Fruit fly (Drosophila melanogaster) whole organism, embryonic: Measurements from ENCODE around the gene goe.

Source experiments
- C15 ChIP-seq: fragments of 200-800 bp; sonication (Bioruptor generic); IDR thresholded peaks from 3 replicates; pipeline ENCODE4 v1.3.6; 2022; ENCODE audit warnings: missing biosample characterization, missing genetic modification characterization
- CG10147 ChIP-seq: fragments of 200-800 bp; sonication (Bioruptor generic); optimal IDR thresholded peaks from 2 replicates; lab custom pipeline; 2019; ENCODE audit warnings: missing biosample characterization, mild to moderate bottlenecking, missing genetic modification characterization, moderate library complexity
- CG11456 ChIP-seq: fragments of 200-800 bp; sonication (Bioruptor generic); IDR thresholded peaks from 3 replicates; pipeline ENCODE4 v1.3.6; 2022; ENCODE audit warnings: missing biosample characterization, missing genetic modification characterization
- CG11504 ChIP-seq: fragments of 200-800 bp; sonication (Bioruptor generic); optimal IDR thresholded peaks from 3 replicates; lab custom pipeline; 2019; ENCODE audit warnings: missing biosample characterization, mild to moderate bottlenecking, missing genetic modification characterization, moderate library complexity
- CG12942 ChIP-seq: fragments of 200-800 bp; sonication (Bioruptor generic); optimal IDR thresholded peaks from 3 replicates; lab custom pipeline; 2016; ENCODE audit warnings: missing biosample characterization, missing genetic modification characterization
- CG14050 ChIP-seq: fragments of 200-800 bp; sonication (Bioruptor generic); IDR thresholded peaks from 3 replicates; pipeline ENCODE4 v1.3.6; 2022; ENCODE audit warnings: missing biosample characterization, missing genetic modification characterization
- CG15514 ChIP-seq: fragments of 200-800 bp; sonication (Bioruptor generic); optimal IDR thresholded peaks from 3 replicates; lab custom pipeline; 2017; ENCODE audit warnings: missing biosample characterization, missing genetic modification characterization, mild to moderate bottlenecking, moderate library complexity, missing genetic modification reagents
- CG17359 ChIP-seq: fragments of 200-800 bp; sonication (Bioruptor generic); optimal IDR thresholded peaks from 3 replicates; lab custom pipeline; 2018; ENCODE audit warnings: missing biosample characterization, mild to moderate bottlenecking, missing genetic modification characterization, moderate library complexity
- CG17802 ChIP-seq: fragments of 200-800 bp; sonication (Bioruptor generic); optimal IDR thresholded peaks from 2 replicates; lab custom pipeline; 2018; ENCODE audit warnings: missing biosample characterization, mild to moderate bottlenecking, missing genetic modification characterization, moderate library complexity
- CG2712 ChIP-seq: fragments of 200-800 bp; optimal IDR thresholded peaks from 3 replicates; lab custom pipeline; 2019; ENCODE audit warnings: missing biosample characterization, mild to moderate bottlenecking, missing genetic modification characterization, moderate library complexity
- CG3065 ChIP-seq: fragments of 200-800 bp; sonication (Bioruptor generic); optimal IDR thresholded peaks from 2 replicates; lab custom pipeline; 2016; ENCODE audit warnings: missing biosample characterization, missing genetic modification characterization
- CG3847 ChIP-seq: fragments of 200-800 bp; sonication (Bioruptor generic); IDR thresholded peaks from 2 replicates; pipeline ENCODE4 v1.3.6; 2022; ENCODE audit warnings: missing biosample characterization, missing genetic modification characterization
- CG4328 ChIP-seq: fragments of 200-800 bp; sonication (Bioruptor generic); optimal IDR thresholded peaks from 3 replicates; lab custom pipeline; 2017; ENCODE audit warnings: missing biosample characterization, missing genetic modification reagents, missing genetic modification characterization
- CG4854 ChIP-seq: fragments of 200-800 bp; sonication (Bioruptor generic); optimal IDR thresholded peaks from 2 replicates; lab custom pipeline; 2016; ENCODE audit warnings: missing biosample characterization, missing genetic modification characterization, inconsistent platforms
- CG5180 ChIP-seq: fragments of 200-800 bp; sonication (Bioruptor generic); optimal IDR thresholded peaks from 3 replicates; lab custom pipeline; 2017; ENCODE audit warnings: missing biosample characterization, missing genetic modification characterization, mild to moderate bottlenecking, moderate library complexity, missing genetic modification reagents
- CG6689 ChIP-seq: fragments of 200-800 bp; sonication (Bioruptor generic); IDR thresholded peaks from 2 replicates; pipeline ENCODE4 v1.3.6; 2022; ENCODE audit warnings: missing biosample characterization, missing genetic modification characterization
- CG6765 ChIP-seq: fragments of 200-800 bp; sonication (Bioruptor generic); optimal IDR thresholded peaks from 3 replicates; lab custom pipeline; 2017; ENCODE audit warnings: missing biosample characterization, mild to moderate bottlenecking, missing genetic modification characterization
- CG7372 ChIP-seq: fragments of 200-800 bp; sonication (Bioruptor generic); IDR thresholded peaks from 2 replicates; pipeline ENCODE4 v1.3.6; 2022; ENCODE audit warnings: missing biosample characterization, missing genetic modification characterization
- CG7556 ChIP-seq: fragments of 200-800 bp; sonication (Bioruptor generic); optimal IDR thresholded peaks from 2 replicates; lab custom pipeline; 2017; ENCODE audit warnings: missing biosample characterization, mild to moderate bottlenecking, missing genetic modification characterization
- CG7786 ChIP-seq: fragments of 200-800 bp; sonication (Bioruptor generic); optimal IDR thresholded peaks from 2 replicates; lab custom pipeline; 2016; ENCODE audit warnings: missing biosample characterization, missing genetic modification characterization
- CTCF ChIP-seq: fragments of 200-800 bp; sonication (Bioruptor generic); optimal IDR thresholded peaks from 2 replicates; lab custom pipeline; 2017; ENCODE audit warnings: missing biosample characterization, mild to moderate bottlenecking, missing genetic modification characterization, moderate library complexity
- D19B ChIP-seq: fragments of 200-800 bp; sonication (Bioruptor generic); optimal IDR thresholded peaks from 2 replicates; lab custom pipeline; 2017; ENCODE audit warnings: missing biosample characterization, mild to moderate bottlenecking, missing genetic modification characterization
- Deaf1 ChIP-seq: fragments of 200-800 bp; optimal IDR thresholded peaks from 3 replicates; lab custom pipeline; 2019; ENCODE audit warnings: missing biosample characterization, mild to moderate bottlenecking, missing genetic modification characterization, moderate library complexity
- Hr78 ChIP-seq, 2 experiments: fragments of 200-800 bp in 1 of 2; fragments of >200 bp in 1 of 2; sonication (Bioruptor generic) in 1 of 2; optimal IDR thresholded peaks; 2 replicates each; lab custom pipeline; 2017 to 2019; ENCODE audit warnings: missing biosample characterization in 2 of 2, missing genetic modification characterization in 2 of 2, mild to moderate bottlenecking in 1 of 2, moderate library complexity in 1 of 2
- Hsf ChIP-seq: fragments of 200-800 bp; sonication (Bioruptor generic); optimal IDR thresholded peaks from 3 replicates; lab custom pipeline; 2016; ENCODE audit warnings: missing biosample characterization, missing genetic modification characterization
- Max ChIP-seq: fragments of 200-800 bp; sonication (Bioruptor generic); optimal IDR thresholded peaks from 2 replicates; lab custom pipeline; 2016; ENCODE audit warnings: missing biosample characterization, mild to moderate bottlenecking, missing genetic modification characterization
- NK7.1 ChIP-seq: fragments of 200-800 bp; sonication (Bioruptor generic); optimal IDR thresholded peaks from 3 replicates; lab custom pipeline; 2016; ENCODE audit warnings: missing biosample characterization, missing genetic modification characterization
- Nf-YA ChIP-seq: fragments of 200-800 bp; sonication (Bioruptor generic); IDR thresholded peaks from 2 replicates; pipeline ENCODE4 v1.3.6; 2022; ENCODE audit warnings: missing biosample characterization, missing genetic modification characterization
- Opbp ChIP-seq: fragments of 200-800 bp; sonication (Bioruptor generic); IDR thresholded peaks from 3 replicates; pipeline ENCODE4 v1.3.6; 2022; ENCODE audit warnings: missing biosample characterization, missing genetic modification characterization; ENCODE audit not compliant: partially characterized antibody
- Side ChIP-seq: fragments of 200-800 bp; sonication (Bioruptor generic); optimal IDR thresholded peaks from 2 replicates; lab custom pipeline; 2016; ENCODE audit warnings: missing biosample characterization, missing genetic modification characterization
- chn ChIP-seq: fragments of 200-800 bp; sonication (Bioruptor generic); optimal IDR thresholded peaks from 2 replicates; lab custom pipeline; 2016; ENCODE audit warnings: missing biosample characterization, missing genetic modification characterization
- cwo ChIP-seq: fragments of 200-800 bp; sonication (Bioruptor generic); optimal IDR thresholded peaks from 3 replicates; lab custom pipeline; 2017; ENCODE audit warnings: missing biosample characterization, missing genetic modification characterization, mild to moderate bottlenecking, moderate library complexity, missing genetic modification reagents
- dmrt11E ChIP-seq: fragments of 200-800 bp; sonication (Bioruptor generic); optimal IDR thresholded peaks from 3 replicates; lab custom pipeline; 2018; ENCODE audit warnings: missing biosample characterization, mild to moderate bottlenecking, missing genetic modification characterization, moderate library complexity
- fd96Cb ChIP-seq: fragments of 200-800 bp; sonication (Bioruptor generic); optimal IDR thresholded peaks from 2 replicates; lab custom pipeline; 2018; ENCODE audit warnings: missing biosample characterization, mild to moderate bottlenecking, missing genetic modification characterization, moderate library complexity
- fru ChIP-seq: fragments of >200 bp; optimal IDR thresholded peaks from 2 replicates; lab custom pipeline; 2017
- gce ChIP-seq: fragments of 200-800 bp; sonication (Bioruptor generic); IDR thresholded peaks from 3 replicates; pipeline ENCODE4 v1.3.6; 2022; ENCODE audit warnings: missing biosample characterization, missing genetic modification characterization
- inv ChIP-seq: fragments of 200-800 bp; sonication (Bioruptor generic); IDR thresholded peaks from 2 replicates; pipeline ENCODE4 v1.3.6; 2022; ENCODE audit warnings: missing biosample characterization, missing genetic modification characterization; ENCODE audit not compliant: partially characterized antibody
- kay ChIP-seq: fragments of 200-800 bp; sonication (Bioruptor generic); optimal IDR thresholded peaks from 2 replicates; lab custom pipeline; 2016; ENCODE audit warnings: missing biosample characterization, missing genetic modification characterization
- ken ChIP-seq: fragments of 200-800 bp; sonication (Bioruptor generic); IDR thresholded peaks from 3 replicates; pipeline ENCODE4 v1.3.6; 2022; ENCODE audit warnings: missing biosample characterization, missing genetic modification characterization
- pan ChIP-seq, 4 experiments: fragments of >200 bp in 3 of 4; fragments of 200-800 bp in 1 of 4; sonication (Bioruptor generic) in 1 of 4; optimal IDR thresholded peaks in 3 of 4; IDR thresholded peaks in 1 of 4; 2 replicates each; pipeline versions ENCODE4 v1.3.6 to Lab custom; 2017 to 2022; ENCODE audit warnings: missing biosample characterization in 2 of 4, missing genetic modification characterization in 2 of 4, mixed read lengths in 1 of 4
- peb ChIP-seq: fragments of 200-800 bp; sonication (Bioruptor generic); IDR thresholded peaks from 2 replicates; pipeline ENCODE4 v1.3.6; 2022; ENCODE audit warnings: missing biosample characterization, missing genetic modification characterization
- phol ChIP-seq: fragments of 200-800 bp; sonication (Bioruptor generic); optimal IDR thresholded peaks from 3 replicates; lab custom pipeline; 2018; ENCODE audit warnings: missing biosample characterization, mild to moderate bottlenecking, missing genetic modification characterization, moderate library complexity
- pum ChIP-seq: fragments of 200-800 bp; sonication (Bioruptor generic); optimal IDR thresholded peaks from 2 replicates; lab custom pipeline; 2016; ENCODE audit warnings: missing biosample characterization, missing genetic modification characterization
- repo ChIP-seq: fragments of 200-800 bp; sonication (Bioruptor generic); optimal IDR thresholded peaks from 2 replicates; lab custom pipeline; 2016; ENCODE audit warnings: missing biosample characterization, missing genetic modification characterization
- scrt ChIP-seq: fragments of 200-800 bp; sonication (Bioruptor generic); optimal IDR thresholded peaks from 2 replicates; lab custom pipeline; 2018; ENCODE audit warnings: missing biosample characterization, mild to moderate bottlenecking, missing genetic modification characterization, moderate library complexity
- sug ChIP-seq: fragments of 200-800 bp; optimal IDR thresholded peaks from 2 replicates; lab custom pipeline; 2019; ENCODE audit warnings: missing biosample characterization, mild to moderate bottlenecking, missing genetic modification characterization, moderate library complexity
- toy ChIP-seq: fragments of 200-800 bp; sonication (Bioruptor generic); IDR thresholded peaks from 2 replicates; pipeline ENCODE4 v1.3.6; 2022; ENCODE audit warnings: missing biosample characterization, missing genetic modification characterization
- usp ChIP-seq: fragments of >200 bp; optimal IDR thresholded peaks from 2 replicates; lab custom pipeline; 2017; ENCODE audit warnings: missing biosample characterization, missing genetic modification characterization
- zen2 ChIP-seq: fragments of 200-800 bp; sonication (Bioruptor generic); IDR thresholded peaks from 3 replicates; pipeline ENCODE4 v1.3.6; 2022; ENCODE audit warnings: missing biosample characterization, missing genetic modification characterization; ENCODE audit not compliant: partially characterized antibody

goe gene

dm6 chrX:16751579-16752156, at the start of gene goe:
Gene goe (minus strand): TSS chrX:16751910.
- TF ChIP-seq CG11504 (peak; percentile 61), CG2712 (tag; lab: Kevin White, UChicago) (peak; percentile 53), pan (optimal IDR thresholded peaks at IDR 0.05; lab: Kevin White, UChicago) (no peak), pan (GFP tag; optimal IDR thresholded peaks at IDR 0.05 in 1 of 2, IDR thresholded peaks at IDR 0.05 in 1 of 2) (peak in 1 of 2 experiments; percentile 79), CG12942 (GFP tag; lab: Kevin White, UChicago) (peak; percentile 82), sug (tag; lab: Kevin White, UChicago) (peak; percentile 77), Opbp (GFP tag; lab: Robert Waterston, UW) (peak; percentile 98), inv (GFP tag; lab: Robert Waterston, UW) (peak; percentile 94), dmrt11E (tag; lab: Kevin White, UChicago) (peak; percentile 68), CG17802 (tag; lab: Kevin White, UChicago) (peak; percentile 31), CG7556 (GFP tag; lab: Kevin White, UChicago) (peak; percentile 34), D19B (peak; percentile 20), peb (GFP tag; lab: Robert Waterston, UW) (no peak), Hr78 (GFP tag; optimal IDR thresholded peaks at IDR 0.05; lab: Kevin White, UChicago) (no peak), ken (GFP tag; lab: Robert Waterston, UW) (peak; percentile 88), CG10147 (GFP tag; lab: Kevin White, UChicago) (peak; percentile 49), CG15514 (peak; percentile 88), phol (tag; lab: Kevin White, UChicago) (peak; percentile 75), Deaf1 (tag; lab: Kevin White, UChicago) (no peak), CG4854 (GFP tag; lab: Kevin White, UChicago) (peak; percentile 45), CG3847 (GFP tag; lab: Robert Waterston, UW) (peak; percentile 81), CTCF (peak; percentile 79), kay (GFP tag; lab: Kevin White, UChicago) (peak; percentile 38), CG17359 (tag; lab: Kevin White, UChicago) (peak; percentile 53), CG5180 (GFP tag; lab: Kevin White, UChicago) (no peak), scrt (GFP tag; lab: Kevin White, UChicago) (peak; percentile 64), repo (GFP tag; lab: Kevin White, UChicago) (peak; percentile 69), gce (GFP tag; lab: Robert Waterston, UW) (peak; percentile 66; the same call in 2 of the 3 replicates), CG6765 (GFP tag; lab: Kevin White, UChicago) (peak; percentile 76), CG7786 (GFP tag; lab: Kevin White, UChicago) (peak; percentile 80), Max (GFP tag; lab: Kevin White, UChicago) (peak; percentile 37), CG3065 (GFP tag; lab: Kevin White, UChicago) (peak; percentile 73), Hsf (GFP tag; lab: Kevin White, UChicago) (peak; percentile 85), pum (GFP tag; lab: Kevin White, UChicago) (peak; percentile 66), usp (no peak), Side (peak; percentile 87), zen2 (GFP tag; lab: Robert Waterston, UW) (peak; percentile 71), fru (lab: Kevin White, UChicago) (no peak), Nf-YA (GFP tag; lab: Robert Waterston, UW) (peak; percentile 57; the same call in 1 of the 2 replicates), C15 (GFP tag; lab: Robert Waterston, UW) (peak; percentile 69; the same call in 1 of the 3 replicates), toy (GFP tag; lab: Robert Waterston, UW) (peak; percentile 51; the same call in 1 of the 2 replicates), CG7372 (GFP tag; lab: Robert Waterston, UW) (peak; percentile 58; the same call in 1 of the 2 replicates), CG11456 (GFP tag; lab: Robert Waterston, UW) (peak; percentile 89), CG4328 (GFP tag; lab: Kevin White, UChicago) (peak; percentile 64), NK7.1 (GFP tag; lab: Kevin White, UChicago) (peak; percentile 70), CG6689 (GFP tag; lab: Robert Waterston, UW) (peak; percentile 57), CG14050 (GFP tag; lab: Robert Waterston, UW) (peak; percentile 65), chn (GFP tag; lab: Kevin White, UChicago) (peak; percentile 81), cwo (GFP tag; lab: Kevin White, UChicago) (peak; percentile 34), fd96Cb (tag; lab: Kevin White, UChicago) (peak; percentile 2)
